Worm (Caenorhabditis elegans): ENCODE results near the gene mfsd-10.

DNA sequence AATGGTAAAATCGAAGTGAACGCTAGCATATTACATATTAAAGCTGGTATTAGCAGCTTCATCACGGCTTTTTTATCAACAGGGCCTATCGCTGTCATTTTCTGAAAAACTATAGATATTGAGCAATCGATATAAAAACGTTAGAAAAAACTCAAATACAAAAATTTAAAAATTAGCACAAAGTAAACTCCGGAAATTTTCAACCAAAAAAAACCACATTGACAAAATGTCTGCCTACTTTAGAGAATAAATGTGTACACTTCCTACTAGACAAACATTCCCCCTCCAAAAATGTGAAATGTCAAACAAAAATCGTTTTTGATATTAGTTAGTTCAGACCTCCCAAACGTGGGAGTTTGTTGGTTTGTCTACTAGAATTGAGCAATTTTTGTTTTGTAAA lies at the start of gene mfsd-10:
- no peak for TF ChIP-seq unc-130 (GFP tag; optimal IDR thresholded peaks at IDR 0.05)
- TF ChIP-seq nhr-11 (tag; optimal IDR thresholded peaks at IDR 0.05): no peak
- no peak for TF ChIP-seq nhr-25 (tag; optimal IDR thresholded peaks at IDR 0.05; ENCODE audit: borderline replicate concordance, insufficient read depth)
- no peak for TF ChIP-seq jun-1 (tag; optimal IDR thresholded peaks at IDR 0.05)
- no peak for TF ChIP-seq unc-62 (GFP tag; optimal IDR thresholded peaks at IDR 0.05 in 1 of 2)
- TF ChIP-seq unc-62 (tag; optimal IDR thresholded peaks at IDR 0.05): no peak
- TF ChIP-seq ctbp-1 (GFP tag; IDR thresholded peaks at IDR 0.05): no peak
- TF ChIP-seq mes-2 (tag; optimal IDR thresholded peaks at IDR 0.05; ENCODE audit: poor library complexity, severe bottlenecking): no peak
- no peak for TF ChIP-seq ztf-11 (tag; optimal IDR thresholded peaks at IDR 0.05)
- no peak for TF ChIP-seq ZK546.5 (tag; optimal IDR thresholded peaks at IDR 0.05)
